Worm (Caenorhabditis elegans): ENCODE data around the gene Y37E11B.7.

- TF ChIP-seq tab-1 (GFP tag; IDR thresholded peaks at IDR 0.05) (no peak), med-1 (GFP tag; optimal IDR thresholded peaks at IDR 0.05; ENCODE audit: insufficient read depth) (no peak), flt-1 (GFP tag; IDR thresholded peaks at IDR 0.05) (no peak)
Observed at ce11 chrIV:3613022-3613605, 13.2 kb upstream of the Y37E11B.7 start, which contains the start of gene ltah-1.2.
